Fruit fly (Drosophila melanogaster) whole organism, embryonic: Measurements from ENCODE around the gene CG13995.

Experiments
- Bdp1 ChIP-seq: fragments of 200-800 bp; sonication (Bioruptor generic); optimal IDR thresholded peaks from 3 replicates; lab custom pipeline; 2016; ENCODE audit warnings: missing biosample characterization, missing genetic modification characterization
- CG10366 ChIP-seq: fragments of 200-800 bp; sonication (Bioruptor generic); IDR thresholded peaks from 2 replicates; pipeline ENCODE4 v1.3.6; 2022; ENCODE audit warnings: missing biosample characterization, missing genetic modification characterization
- CG10565 ChIP-seq: fragments of 200-800 bp; sonication (Bioruptor generic); optimal IDR thresholded peaks from 3 replicates; lab custom pipeline; 2016; ENCODE audit warnings: missing biosample characterization, mild to moderate bottlenecking, missing genetic modification characterization
- CG11398 ChIP-seq: fragments of 200-800 bp; sonication (Bioruptor generic); optimal IDR thresholded peaks from 2 replicates; lab custom pipeline; 2016; ENCODE audit warnings: missing biosample characterization, missing genetic modification characterization
- CG12104 ChIP-seq: fragments of 200-800 bp; sonication (Bioruptor generic); optimal IDR thresholded peaks from 3 replicates; lab custom pipeline; 2016; ENCODE audit warnings: missing biosample characterization, missing genetic modification characterization
- CG12942 ChIP-seq: fragments of 200-800 bp; sonication (Bioruptor generic); optimal IDR thresholded peaks from 3 replicates; lab custom pipeline; 2016; ENCODE audit warnings: missing biosample characterization, missing genetic modification characterization
- CG13287 ChIP-seq: fragments of 200-800 bp; sonication (Bioruptor generic); IDR thresholded peaks from 2 replicates; pipeline ENCODE4 v1.3.6; 2022; ENCODE audit warnings: missing biosample characterization, missing genetic modification characterization; ENCODE audit not compliant: partially characterized antibody
- CG16815 ChIP-seq: fragments of 200-800 bp; sonication (Bioruptor generic); optimal IDR thresholded peaks from 3 replicates; lab custom pipeline; 2017; ENCODE audit warnings: missing biosample characterization, mild to moderate bottlenecking, missing genetic modification characterization
- CG1792 ChIP-seq: fragments of 200-800 bp; sonication (Bioruptor generic); optimal IDR thresholded peaks from 2 replicates; lab custom pipeline; 2016; ENCODE audit warnings: missing biosample characterization, missing genetic modification characterization
- CG18262 ChIP-seq: fragments of 200-800 bp; optimal IDR thresholded peaks from 3 replicates; lab custom pipeline; 2019; ENCODE audit warnings: missing biosample characterization, mild to moderate bottlenecking, missing genetic modification characterization, moderate library complexity
- CG1832 ChIP-seq: fragments of 200-800 bp; sonication (Bioruptor generic); optimal IDR thresholded peaks from 2 replicates; lab custom pipeline; 2017; ENCODE audit warnings: missing biosample characterization, mild to moderate bottlenecking, missing genetic modification characterization, inconsistent platforms
- CG2202 ChIP-seq: fragments of 200-800 bp; sonication (Bioruptor generic); optimal IDR thresholded peaks from 2 replicates; lab custom pipeline; 2018; ENCODE audit warnings: missing biosample characterization, mild to moderate bottlenecking, missing genetic modification characterization
- CG33213 ChIP-seq: fragments of 200-800 bp; sonication (Bioruptor generic); optimal IDR thresholded peaks from 3 replicates; lab custom pipeline; 2016; ENCODE audit warnings: missing biosample characterization, missing genetic modification characterization
- CG43689 ChIP-seq: fragments of 200-800 bp; sonication (Bioruptor generic); IDR thresholded peaks from 2 replicates; pipeline ENCODE4 v1.3.6; 2022; ENCODE audit warnings: missing biosample characterization, missing genetic modification characterization
- CG5180 ChIP-seq: fragments of 200-800 bp; sonication (Bioruptor generic); optimal IDR thresholded peaks from 3 replicates; lab custom pipeline; 2017; ENCODE audit warnings: missing biosample characterization, missing genetic modification characterization, mild to moderate bottlenecking, moderate library complexity, missing genetic modification reagents
- CG6272 ChIP-seq: fragments of 200-800 bp; sonication (Bioruptor generic); IDR thresholded peaks from 2 replicates; pipeline ENCODE4 v1.3.6; 2022; ENCODE audit warnings: missing biosample characterization, missing genetic modification characterization
- CG6765 ChIP-seq: fragments of 200-800 bp; sonication (Bioruptor generic); optimal IDR thresholded peaks from 3 replicates; lab custom pipeline; 2017; ENCODE audit warnings: missing biosample characterization, mild to moderate bottlenecking, missing genetic modification characterization
- CG7271 ChIP-seq: fragments of 200-800 bp; sonication (Bioruptor generic); optimal IDR thresholded peaks from 2 replicates; lab custom pipeline; 2018; ENCODE audit warnings: missing biosample characterization, mild to moderate bottlenecking, missing genetic modification characterization, moderate library complexity
- CG9437 ChIP-seq: fragments of 200-800 bp; sonication (Bioruptor generic); optimal IDR thresholded peaks from 2 replicates; lab custom pipeline; 2018; ENCODE audit warnings: missing biosample characterization, mild to moderate bottlenecking, missing genetic modification characterization
- Camta ChIP-seq: fragments of 200-800 bp; sonication (Bioruptor generic); optimal IDR thresholded peaks from 2 replicates; lab custom pipeline; 2016; ENCODE audit warnings: missing biosample characterization, missing genetic modification characterization
- CrebB ChIP-seq: fragments of 200-800 bp; sonication (Bioruptor generic); optimal IDR thresholded peaks from 3 replicates; lab custom pipeline; 2018; ENCODE audit warnings: missing biosample characterization, mild to moderate bottlenecking, missing genetic modification characterization
- Dad ChIP-seq: fragments of 200-800 bp; sonication (Bioruptor generic); optimal IDR thresholded peaks from 3 replicates; lab custom pipeline; 2016; ENCODE audit warnings: missing biosample characterization, missing genetic modification characterization
- Dfd ChIP-seq, 2 experiments: fragments of >200 bp; optimal IDR thresholded peaks; 2 replicates each; lab custom pipeline; 2017; ENCODE audit warnings: missing biosample characterization in 2 of 2, missing genetic modification characterization in 2 of 2
- Dp ChIP-seq: fragments of 200-800 bp; sonication (Bioruptor generic); optimal IDR thresholded peaks from 2 replicates; lab custom pipeline; 2018; ENCODE audit warnings: missing biosample characterization, mild to moderate bottlenecking, missing genetic modification characterization, moderate library complexity
- Ets97D ChIP-seq: fragments of 200-800 bp; sonication (Bioruptor generic); optimal IDR thresholded peaks from 3 replicates; lab custom pipeline; 2016; ENCODE audit warnings: missing biosample characterization, missing genetic modification characterization
- Fer3 ChIP-seq: fragments of 200-800 bp; sonication (Bioruptor generic); optimal IDR thresholded peaks from 2 replicates; lab custom pipeline; 2018; ENCODE audit warnings: missing biosample characterization, mild to moderate bottlenecking, missing genetic modification characterization, moderate library complexity
- HLH54F ChIP-seq: fragments of 200-800 bp; sonication (Bioruptor generic); optimal IDR thresholded peaks from 3 replicates; lab custom pipeline; 2016; ENCODE audit warnings: missing biosample characterization, missing genetic modification characterization
- Kr ChIP-seq: fragments of 200-800 bp; sonication (Bioruptor generic); optimal IDR thresholded peaks from 2 replicates; lab custom pipeline; 2017; ENCODE audit warnings: missing biosample characterization, mild to moderate bottlenecking, missing genetic modification characterization
- Ptx1 ChIP-seq: fragments of 200-800 bp; sonication (Bioruptor generic); IDR thresholded peaks from 2 replicates; pipeline ENCODE4 v1.3.6; 2022; ENCODE audit warnings: missing biosample characterization, missing genetic modification characterization
- Ssrp ChIP-seq: fragments of 200-800 bp; sonication (Bioruptor generic); optimal IDR thresholded peaks from 2 replicates; lab custom pipeline; 2018; ENCODE audit warnings: missing biosample characterization, mild to moderate bottlenecking, missing genetic modification characterization, moderate library complexity
- bsh ChIP-seq, 2 experiments: fragments of 200-800 bp; sonication (Bioruptor generic); optimal IDR thresholded peaks; 2 replicates each; lab custom pipeline; 2017 to 2018; ENCODE audit warnings: mild to moderate bottlenecking in 2 of 2, missing biosample characterization in 2 of 2, missing genetic modification characterization in 2 of 2, moderate library complexity in 1 of 2
- ci ChIP-seq: fragments of 200-800 bp; sonication (Bioruptor generic); IDR thresholded peaks from 3 replicates; pipeline ENCODE4 v1.3.6; 2022; ENCODE audit warnings: missing biosample characterization, missing genetic modification characterization
- da ChIP-seq: fragments of 200-800 bp; sonication (Bioruptor generic); optimal IDR thresholded peaks from 2 replicates; lab custom pipeline; 2016; ENCODE audit warnings: missing biosample characterization, missing genetic modification characterization
- ewg ChIP-seq: fragments of 200-800 bp; sonication (Bioruptor generic); optimal IDR thresholded peaks from 3 replicates; lab custom pipeline; 2017; ENCODE audit warnings: mild to moderate bottlenecking, missing biosample characterization, missing genetic modification reagents, missing genetic modification characterization
- fd96Cb ChIP-seq: fragments of 200-800 bp; sonication (Bioruptor generic); optimal IDR thresholded peaks from 2 replicates; lab custom pipeline; 2018; ENCODE audit warnings: missing biosample characterization, mild to moderate bottlenecking, missing genetic modification characterization, moderate library complexity
- gsb ChIP-seq: fragments of 200-800 bp; sonication (Bioruptor generic); IDR thresholded peaks from 2 replicates; pipeline ENCODE4 v1.3.6; 2022; ENCODE audit warnings: missing biosample characterization, missing genetic modification characterization
- hb ChIP-seq: fragments of 200-800 bp; sonication (Bioruptor generic); IDR thresholded peaks from 3 replicates; pipeline ENCODE4 v1.3.6; 2022; ENCODE audit warnings: missing biosample characterization, missing genetic modification characterization; ENCODE audit not compliant: partially characterized antibody
- ind ChIP-seq: fragments of 200-800 bp; sonication (Bioruptor generic); optimal IDR thresholded peaks from 3 replicates; lab custom pipeline; 2016; ENCODE audit warnings: missing biosample characterization, missing genetic modification characterization
- kni ChIP-seq: fragments of 200-800 bp; sonication (Bioruptor generic); optimal IDR thresholded peaks from 3 replicates; lab custom pipeline; 2017; ENCODE audit warnings: mild to moderate bottlenecking, missing biosample characterization, missing genetic modification reagents, missing genetic modification characterization
- pita ChIP-seq: fragments of 200-800 bp; sonication (Bioruptor generic); optimal IDR thresholded peaks from 2 replicates; lab custom pipeline; 2017; ENCODE audit warnings: missing biosample characterization, mild to moderate bottlenecking, missing genetic modification characterization
- ranshi ChIP-seq: fragments of 200-800 bp; sonication (Bioruptor generic); IDR thresholded peaks from 2 replicates; pipeline ENCODE4 v1.3.6; 2022; ENCODE audit warnings: missing biosample characterization, missing genetic modification characterization
- run ChIP-seq: fragments of 200-800 bp; sonication (Bioruptor generic); optimal IDR thresholded peaks from 3 replicates; lab custom pipeline; 2018; ENCODE audit warnings: missing biosample characterization, mild to moderate bottlenecking, missing genetic modification characterization
- sd ChIP-seq: fragments of 200-800 bp; sonication (Bioruptor generic); optimal IDR thresholded peaks from 3 replicates; lab custom pipeline; 2018; ENCODE audit warnings: missing biosample characterization, mild to moderate bottlenecking, missing genetic modification characterization, moderate library complexity
- sim ChIP-seq: fragments of 200-800 bp; sonication (Bioruptor generic); IDR thresholded peaks from 2 replicates; pipeline ENCODE4 v1.3.6; 2022; ENCODE audit warnings: missing biosample characterization, missing genetic modification characterization
- so ChIP-seq: fragments of 200-800 bp; sonication (Bioruptor generic); IDR thresholded peaks from 3 replicates; pipeline ENCODE4 v1.3.6; 2022; ENCODE audit warnings: missing biosample characterization, missing genetic modification characterization
- stc ChIP-seq: fragments of 200-800 bp; sonication (Bioruptor generic); IDR thresholded peaks from 2 replicates; pipeline ENCODE4 v1.3.6; 2022; ENCODE audit warnings: missing biosample characterization, missing genetic modification characterization
- tio ChIP-seq: fragments of 200-800 bp; sonication (Bioruptor generic); optimal IDR thresholded peaks from 2 replicates; lab custom pipeline; 2017; ENCODE audit warnings: missing biosample characterization, missing genetic modification characterization, inconsistent platforms
- usp ChIP-seq: fragments of >200 bp; optimal IDR thresholded peaks from 2 replicates; lab custom pipeline; 2017; ENCODE audit warnings: missing biosample characterization, missing genetic modification characterization

CG13995 gene

dm6 chr2L:6088371-6089365, 34.6 kb downstream of the CG13995 start (continued):
- TF ChIP-seq CG6272 (no peak), CG18262 (no peak), CG7271 (tag; lab: Kevin White, UChicago) (no peak), stc (no peak), CG12104 (GFP tag; lab: Kevin White, UChicago) (no peak), Dp (GFP tag; lab: Kevin White, UChicago) (no peak), Dad (no peak), Ets97D (GFP tag; lab: Kevin White, UChicago) (no peak), CG2202 (tag; lab: Kevin White, UChicago) (peak; percentile 13), da (GFP tag; lab: Kevin White, UChicago) (peak; percentile 73), ranshi (0 out of 2 replicates have a peak, but pooled peaks have one; percentile 6), usp (GFP tag; lab: Kevin White, UChicago) (no peak), so (GFP tag; lab: Robert Waterston, UW) (peak; percentile 52; the same call in 2 of the 3 replicates), Ptx1 (GFP tag; lab: Robert Waterston, UW) (no peak), Camta (GFP tag; lab: Kevin White, UChicago) (no peak), Dfd (GFP tag; optimal IDR thresholded peaks at IDR 0.05; lab: Kevin White, UChicago) (no peak), Fer3 (tag; lab: Kevin White, UChicago) (no peak), ewg (peak; percentile 63), CG13287 (GFP tag; lab: Robert Waterston, UW) (peak; percentile 64; the same call in 1 of the 2 replicates), CG6765 (GFP tag; lab: Kevin White, UChicago) (peak; percentile 38), sim (GFP tag; lab: Robert Waterston, UW) (peak; percentile 34; the same call in 1 of the 2 replicates), CrebB (tag; lab: Kevin White, UChicago) (peak; percentile 62), sd (tag; lab: Kevin White, UChicago) (peak; percentile 87), CG1792 (GFP tag; lab: Kevin White, UChicago) (no peak), CG1832 (GFP tag; lab: Kevin White, UChicago) (no peak), hb (GFP tag; lab: Robert Waterston, UW) (no peak), CG10366 (no peak), tio (GFP tag; lab: Kevin White, UChicago) (no peak), CG33213 (GFP tag; lab: Kevin White, UChicago) (no peak), Bdp1 (GFP tag; lab: Kevin White, UChicago) (no peak), CG11398 (GFP tag; lab: Kevin White, UChicago) (no peak), HLH54F (GFP tag; lab: Kevin White, UChicago) (no peak), fd96Cb (tag; lab: Kevin White, UChicago) (no peak), CG12942 (GFP tag; lab: Kevin White, UChicago) (no peak), CG5180 (GFP tag; lab: Kevin White, UChicago) (peak; percentile 65), CG16815 (GFP tag; lab: Kevin White, UChicago) (peak; percentile 20), CG43689 (GFP tag; lab: Robert Waterston, UW) (no peak), run (peak; percentile 71), ci (GFP tag; lab: Robert Waterston, UW) (peak; percentile 74), kni (GFP tag; lab: Kevin White, UChicago) (peak; percentile 97), CG10565 (GFP tag; lab: Kevin White, UChicago) (no peak), Kr (GFP tag; lab: Kevin White, UChicago) (peak; percentile 65), bsh (GFP tag; optimal IDR thresholded peaks at IDR 0.05; lab: Kevin White, UChicago) (peak in 1 of 2 experiments; percentile 13), CG9437 (GFP tag; lab: Kevin White, UChicago) (no peak), ind (GFP tag; lab: Kevin White, UChicago) (no peak), Ssrp (tag; lab: Kevin White, UChicago) (peak; percentile 27), pita (GFP tag; lab: Kevin White, UChicago) (no peak), gsb (no peak)
